Worm (Caenorhabditis elegans): ENCODE results near the gene T15B12.1.

- TF ChIP-seq lin-13 (tag; optimal IDR thresholded peaks at IDR 0.05) = no peak
- TF ChIP-seq unc-62 (GFP tag; optimal IDR thresholded peaks at IDR 0.05) = no peak
- no peak for TF ChIP-seq sptf-1 (tag; optimal IDR thresholded peaks at IDR 0.05)
- no peak for TF ChIP-seq unc-120 (tag; optimal IDR thresholded peaks at IDR 0.05; ENCODE audit: poor library complexity, severe bottlenecking)
- TF ChIP-seq nhr-237 (tag; optimal IDR thresholded peaks at IDR 0.05) = no peak
- TF ChIP-seq mab-5 (tag; optimal IDR thresholded peaks at IDR 0.05) = no peak
- TF ChIP-seq ztf-11 (tag; optimal IDR thresholded peaks at IDR 0.05) = no peak
- no peak for TF ChIP-seq mep-1 (tag; optimal IDR thresholded peaks at IDR 0.05)
- no peak for TF ChIP-seq unc-39 (tag; optimal IDR thresholded peaks at IDR 0.05)
- TF ChIP-seq ceh-39 (tag; optimal IDR thresholded peaks at IDR 0.05) = no peak
Measured at ce11 chrIII:5291281-5291680, 3.3 kb downstream of the T15B12.1 start.

Measured in whole organism, mixed stage, embryonic.